Worm (Caenorhabditis elegans) whole organism, young adult: ENCODE results near the gene T13H5.1.

Experiments
- B0019.2 ChIP-seq: fragments of 200-800 bp; sonication (Bioruptor generic); conservative IDR thresholded peaks from 2 replicates; pipeline ENCODE4 v1.3.6; 2022; ENCODE audit warnings: missing genetic modification reagents, missing genetic modification characterization, missing compliant biosample characterization
- B0035.1 ChIP-seq: sonication (generic microtip); optimal IDR thresholded peaks from 2 replicates; lab custom pipeline; 2016; ENCODE audit warnings: missing genetic modification characterization, mild to moderate bottlenecking, missing compliant biosample characterization, missing genotype, missing genetic modification reagents
- C06A6.2 ChIP-seq: fragments of 200-800 bp; sonication (Bioruptor generic); conservative IDR thresholded peaks from 2 replicates; pipeline ENCODE4 v1.3.6; 2022; ENCODE audit warnings: missing genetic modification characterization, missing compliant biosample characterization
- C17E4.6 ChIP-seq: fragments of 200-800 bp; sonication (Bioruptor generic); IDR thresholded peaks from 2 replicates; pipeline ENCODE4 v1.3.6; 2022; ENCODE audit warnings: missing genetic modification reagents, missing genetic modification characterization, missing compliant biosample characterization
- D2030.7 ChIP-seq: fragments of 200-800 bp; sonication (Bioruptor generic); IDR thresholded peaks from 2 replicates; pipeline ENCODE4 v1.3.6; 2022; ENCODE audit warnings: missing genetic modification reagents, missing genetic modification characterization, missing compliant biosample characterization
- F23B12.7 ChIP-seq: sonication (generic microtip); optimal IDR thresholded peaks from 2 replicates; lab custom pipeline; 2017; ENCODE audit warnings: missing genetic modification characterization, mild to moderate bottlenecking, missing compliant biosample characterization, antibody characterized with exemption, moderate library complexity; ENCODE audit not compliant: insufficient read depth
- F39B2.1 ChIP-seq: fragments of 200-800 bp; sonication (Bioruptor generic); IDR thresholded peaks from 2 replicates; pipeline ENCODE4 v1.3.6; 2022; ENCODE audit warnings: missing genetic modification reagents, missing genetic modification characterization, missing compliant biosample characterization
- F52B5.7 ChIP-seq: sonication (generic microtip); optimal IDR thresholded peaks from 2 replicates; lab custom pipeline; 2016; ENCODE audit warnings: mild to moderate bottlenecking, missing genetic modification characterization, missing compliant biosample characterization
- Y79H2A.3 ChIP-seq: fragments of 200-800 bp; sonication (Bioruptor generic); conservative IDR thresholded peaks from 2 replicates; pipeline ENCODE4 v1.3.6; 2022; ENCODE audit warnings: missing genetic modification reagents, missing genetic modification characterization, missing compliant biosample characterization
- Y95B8A.8 ChIP-seq: fragments of 200-800 bp; sonication (Bioruptor generic); IDR thresholded peaks from 2 replicates; pipeline ENCODE4 v1.3.6; 2022; ENCODE audit warnings: missing genetic modification reagents, missing genetic modification characterization, missing compliant biosample characterization
- ama-1 ChIP-seq, 3 experiments: fragments of 150-350 bp in 1 of 3; sonication (generic microtip) in 2 of 3; optimal IDR thresholded peaks; 2 replicates each; lab custom pipeline; 2014 to 2018; ENCODE audit warnings: missing biosample characterization in 2 of 3, missing genetic modification characterization in 2 of 3, missing genetic modification reagents in 2 of 3
- atf-7 ChIP-seq: sonication (generic microtip); optimal IDR thresholded peaks from 2 replicates; lab custom pipeline; 2017; ENCODE audit warnings: mild to moderate bottlenecking, missing genetic modification characterization, missing compliant biosample characterization
- athp-1 ChIP-seq: sonication (generic microtip); optimal IDR thresholded peaks from 2 replicates; lab custom pipeline; 2017; ENCODE audit warnings: mild to moderate bottlenecking, missing genetic modification characterization, missing compliant biosample characterization
- attf-5 ChIP-seq: fragments of 200-800 bp; sonication (Bioruptor generic); optimal IDR thresholded peaks from 2 replicates; lab custom pipeline; 2018; ENCODE audit warnings: mild to moderate bottlenecking, missing genetic modification characterization, missing compliant biosample characterization
- attf-6 ChIP-seq: fragments of 200-800 bp; sonication (Bioruptor generic); IDR thresholded peaks from 2 replicates; pipeline ENCODE4 v1.3.6; 2022; ENCODE audit warnings: missing genetic modification reagents, missing genetic modification characterization, missing compliant biosample characterization
- bed-1 ChIP-seq: fragments of 200-800 bp; sonication (Bioruptor generic); IDR thresholded peaks from 2 replicates; pipeline ENCODE4 v1.3.6; 2022; ENCODE audit warnings: missing genetic modification reagents, missing genetic modification characterization, missing compliant biosample characterization
- bed-2 ChIP-seq: fragments of 200-800 bp; sonication (Bioruptor generic); IDR thresholded peaks from 2 replicates; pipeline ENCODE4 v1.3.6; 2022; ENCODE audit warnings: missing genetic modification reagents, missing genetic modification characterization, missing compliant biosample characterization
- cebp-1 ChIP-seq, 2 experiments: fragments of 200-800 bp in 1 of 2; sonication (Bioruptor generic) in 1 of 2; sonication (generic microtip) in 1 of 2; IDR thresholded peaks in 1 of 2; optimal IDR thresholded peaks in 1 of 2; 2 replicates each; pipeline versions ENCODE4 v1.3.6 to Lab custom; 2017 to 2022; ENCODE audit warnings: missing compliant biosample characterization in 2 of 2, missing genetic modification characterization in 2 of 2, mild to moderate bottlenecking in 1 of 2, missing genetic modification reagents in 1 of 2, moderate library complexity in 1 of 2
- cebp-2 ChIP-seq: fragments of 200-800 bp; sonication (Bioruptor generic); IDR thresholded peaks from 2 replicates; pipeline ENCODE4 v1.3.6; 2022; ENCODE audit warnings: missing genetic modification characterization, missing compliant biosample characterization
- ceh-27 ChIP-seq: fragments of 200-800 bp; sonication (Bioruptor generic); optimal IDR thresholded peaks from 2 replicates; lab custom pipeline; 2018; ENCODE audit warnings: mild to moderate bottlenecking, missing genetic modification characterization, moderate library complexity, missing compliant biosample characterization
- ceh-40 ChIP-seq: fragments of 200-800 bp; sonication (Bioruptor generic); IDR thresholded peaks from 2 replicates; pipeline ENCODE4 v1.3.6; 2022; ENCODE audit warnings: missing genetic modification characterization, missing compliant biosample characterization
- ceh-58 ChIP-seq: fragments of 200-800 bp; sonication (Bioruptor generic); IDR thresholded peaks from 2 replicates; pipeline ENCODE4 v1.3.6; 2022; ENCODE audit warnings: missing genetic modification characterization, missing compliant biosample characterization
- ceh-91 ChIP-seq: fragments of 200-800 bp; sonication (Bioruptor generic); IDR thresholded peaks from 2 replicates; pipeline ENCODE4 v1.3.6; 2022; ENCODE audit warnings: missing genetic modification reagents, missing genetic modification characterization, missing compliant biosample characterization
- chd-7 ChIP-seq: sonication (generic microtip); optimal IDR thresholded peaks from 2 replicates; lab custom pipeline; 2016; ENCODE audit warnings: mild to moderate bottlenecking, missing genetic modification characterization, moderate library complexity, missing compliant biosample characterization
- die-1 ChIP-seq: sonication (generic microtip); optimal IDR thresholded peaks from 2 replicates; lab custom pipeline; 2016; ENCODE audit warnings: missing genotype, mild to moderate bottlenecking, missing genetic modification characterization, missing compliant biosample characterization
- efl-1 ChIP-seq: fragments of 150-350 bp; optimal IDR thresholded peaks from 2 replicates; lab custom pipeline; 2014; ENCODE audit warnings: missing biosample characterization, missing genetic modification reagents, missing genetic modification characterization
- egl-18 ChIP-seq: fragments of 200-800 bp; sonication (Bioruptor generic); IDR thresholded peaks from 2 replicates; pipeline ENCODE4 v1.3.6; 2022; ENCODE audit warnings: missing genetic modification reagents, missing genetic modification characterization, missing compliant biosample characterization
- egl-44 ChIP-seq: fragments of 200-800 bp; sonication (Bioruptor generic); IDR thresholded peaks from 2 replicates; pipeline ENCODE4 v1.3.6; 2022; ENCODE audit warnings: missing genetic modification reagents, missing genetic modification characterization, missing compliant biosample characterization
- egrh-3 ChIP-seq: fragments of 200-800 bp; sonication (Bioruptor generic); IDR thresholded peaks from 2 replicates; pipeline ENCODE4 v1.3.6; 2022; ENCODE audit warnings: missing genetic modification reagents, missing genetic modification characterization, missing compliant biosample characterization
- hlh-26 ChIP-seq: fragments of 200-800 bp; sonication (Bioruptor generic); conservative IDR thresholded peaks from 2 replicates; pipeline ENCODE4 v1.3.6; 2022; ENCODE audit warnings: missing genetic modification reagents, missing genetic modification characterization, missing compliant biosample characterization
- hmg-20 ChIP-seq: fragments of 200-800 bp; sonication (Bioruptor generic); IDR thresholded peaks from 2 replicates; pipeline ENCODE4 v1.3.6; 2022; ENCODE audit warnings: missing genetic modification reagents, missing genetic modification characterization, missing compliant biosample characterization
- hrde-1 ChIP-seq: sonication (generic microtip); optimal IDR thresholded peaks from 2 replicates; lab custom pipeline; 2016; ENCODE audit warnings: missing genetic modification characterization, mild to moderate bottlenecking, missing compliant biosample characterization, moderate library complexity, missing genotype, missing genetic modification reagents, borderline replicate concordance
- madf-10 ChIP-seq: sonication (generic microtip); optimal IDR thresholded peaks from 2 replicates; lab custom pipeline; 2016; ENCODE audit warnings: mild to moderate bottlenecking, missing genetic modification characterization, missing compliant biosample characterization
- mcd-1 ChIP-seq: fragments of 200-800 bp; sonication (Bioruptor generic); IDR thresholded peaks from 2 replicates; pipeline ENCODE4 v1.3.6; 2022; ENCODE audit warnings: missing genetic modification reagents, missing genetic modification characterization, missing compliant biosample characterization
- mel-28 ChIP-seq: sonication (generic microtip); optimal IDR thresholded peaks from 2 replicates; lab custom pipeline; 2016; ENCODE audit warnings: borderline replicate concordance, mild to moderate bottlenecking, missing genetic modification characterization, missing compliant biosample characterization
- mes-4 ChIP-seq: sonication (generic microtip); optimal IDR thresholded peaks from 2 replicates; lab custom pipeline; 2016; ENCODE audit warnings: missing genotype, missing genetic modification characterization, missing compliant biosample characterization
- mxl-1 ChIP-seq: sonication (generic microtip); optimal IDR thresholded peaks from 2 replicates; lab custom pipeline; 2016; ENCODE audit warnings: missing genetic modification characterization, missing compliant biosample characterization
- nfya-1 ChIP-seq: sonication (generic microtip); optimal IDR thresholded peaks from 2 replicates; lab custom pipeline; 2017; ENCODE audit warnings: antibody characterized with exemption, missing compliant biosample characterization, missing genetic modification characterization, borderline replicate concordance; ENCODE audit not compliant: insufficient read depth
- nfya-2 ChIP-seq: fragments of 200-800 bp; sonication (Bioruptor generic); IDR thresholded peaks from 2 replicates; pipeline ENCODE4 v1.3.6; 2022; ENCODE audit warnings: missing genetic modification reagents, missing genetic modification characterization, missing compliant biosample characterization
- nfyb-1 ChIP-seq: fragments of 200-800 bp; sonication (Bioruptor generic); IDR thresholded peaks from 2 replicates; pipeline ENCODE4 v1.3.6; 2022; ENCODE audit warnings: missing genetic modification reagents, missing genetic modification characterization, missing compliant biosample characterization
- nhr-120 ChIP-seq: fragments of 200-800 bp; sonication (Bioruptor generic); IDR thresholded peaks from 2 replicates; pipeline ENCODE4 v1.3.6; 2022; ENCODE audit warnings: missing genetic modification characterization, missing compliant biosample characterization
- nhr-90 ChIP-seq: sonication (generic microtip); optimal IDR thresholded peaks from 2 replicates; lab custom pipeline; 2016; ENCODE audit warnings: missing genotype, mild to moderate bottlenecking, missing genetic modification characterization, missing compliant biosample characterization
- rcor-1 ChIP-seq: fragments of 200-800 bp; sonication (Bioruptor generic); IDR thresholded peaks from 2 replicates; pipeline ENCODE4 v1.3.6; 2022; ENCODE audit warnings: missing genetic modification reagents, missing genetic modification characterization, missing compliant biosample characterization
- snpc-1.1 ChIP-seq: sonication (generic microtip); optimal IDR thresholded peaks from 2 replicates; lab custom pipeline; 2017; ENCODE audit warnings: missing genetic modification characterization, mild to moderate bottlenecking, missing compliant biosample characterization, antibody characterized with exemption, moderate library complexity, missing genotype, missing genetic modification reagents; ENCODE audit not compliant: insufficient read depth
- unc-62 ChIP-seq: fragments of 150-350 bp; optimal IDR thresholded peaks from 2 replicates; lab custom pipeline; 2014; ENCODE audit warnings: missing biosample characterization, missing genetic modification reagents, missing genetic modification characterization
- xnd-1 ChIP-seq: sonication (generic microtip); optimal IDR thresholded peaks from 2 replicates; lab custom pipeline; 2016; ENCODE audit warnings: missing genotype, missing genetic modification reagents, missing genetic modification characterization, missing compliant biosample characterization
- ztf-18 ChIP-seq: sonication (generic microtip); optimal IDR thresholded peaks from 2 replicates; lab custom pipeline; 2016; ENCODE audit warnings: missing genotype, mild to moderate bottlenecking, missing genetic modification characterization, missing compliant biosample characterization
- ztf-26 ChIP-seq: sonication (generic microtip); optimal IDR thresholded peaks from 2 replicates; lab custom pipeline; 2017; ENCODE audit warnings: missing genetic modification characterization, missing compliant biosample characterization

The T13H5.1 gene

ce11 chrII:8516783-8517182, 7.9 kb upstream of the T13H5.1 start, which contains the start of gene rnh-2 (continued):
- no peak for TF ChIP-seq nfya-2 (GFP tag; lab: Robert Waterston, UW)
- TF ChIP-seq attf-5 = peak; percentile 87
- 0 out of 2 replicates have a peak, but pooled peaks have one; percentile 33 for TF ChIP-seq rcor-1
- TF ChIP-seq mes-4 (tag; lab: Kevin White, UChicago) = no peak
- TF ChIP-seq D2030.7 = peak; percentile 62
- TF ChIP-seq athp-1 = peak; percentile 71
- TF ChIP-seq ceh-27 (GFP tag; lab: Kevin White, UChicago) = peak; percentile 63
- no peak for TF ChIP-seq bed-2 (GFP tag; lab: Robert Waterston, UW)
- TF ChIP-seq mxl-1 (tag; lab: Kevin White, UChicago) = no peak
- TF ChIP-seq chd-7 = no peak
- TF ChIP-seq ztf-18 = peak; percentile 57
- no peak for TF ChIP-seq C17E4.6
- no peak for TF ChIP-seq C06A6.2 (GFP tag; lab: Robert Waterston, UW)
- no peak for TF ChIP-seq nfyb-1 (GFP tag; lab: Robert Waterston, UW)
- TF ChIP-seq madf-10 = peak; percentile 49
- TF ChIP-seq nhr-90 = no peak
- 0 out of 2 replicates have a peak, but pooled peaks have one; percentile 14 for TF ChIP-seq Y95B8A.8 (GFP tag; lab: Robert Waterston, UW)
- no peak for TF ChIP-seq Y79H2A.3
- no peak for TF ChIP-seq snpc-1.1 (tag; lab: Kevin White, UChicago)
- TF ChIP-seq atf-7 (tag; lab: Kevin White, UChicago) = no peak
- TF ChIP-seq cebp-2 (GFP tag; lab: Robert Waterston, UW) = no peak
- TF ChIP-seq B0035.1 = no peak
- TF ChIP-seq ztf-26 (tag; lab: Kevin White, UChicago) = no peak
- TF ChIP-seq cebp-1 (GFP tag; IDR thresholded peaks at IDR 0.05; lab: Robert Waterston, UW) = no peak
- TF ChIP-seq cebp-1 (tag; optimal IDR thresholded peaks at IDR 0.05; lab: Kevin White, UChicago) = peak; percentile 50
- no peak for TF ChIP-seq F39B2.1 (GFP tag; lab: Robert Waterston, UW)
- TF ChIP-seq efl-1 (GFP tag; lab: Kevin White, UChicago) = peak; percentile 37
- peak; percentile 64; the same call in 1 of the 2 replicates for TF ChIP-seq ceh-40 (GFP tag; lab: Robert Waterston, UW)
- no peak for TF ChIP-seq hlh-26 (GFP tag; lab: Robert Waterston, UW)
- TF ChIP-seq unc-62 = no peak
- no peak for TF ChIP-seq egl-18 (GFP tag; lab: Robert Waterston, UW)
- TF ChIP-seq ceh-58 (GFP tag; lab: Robert Waterston, UW) = no peak
- no peak for TF ChIP-seq F52B5.7 (tag; lab: Kevin White, UChicago)
- TF ChIP-seq F23B12.7 (tag; lab: Kevin White, UChicago) = peak; percentile 74
- TF ChIP-seq hrde-1 = no peak
- no peak for TF ChIP-seq attf-6
- peak; percentile 94 for TF ChIP-seq mcd-1 (GFP tag; lab: Robert Waterston, UW)
- TF ChIP-seq nhr-120 (GFP tag; lab: Robert Waterston, UW) = no peak
- no peak for TF ChIP-seq hmg-20 (GFP tag; lab: Robert Waterston, UW)
- peak; percentile 70; the same call in 1 of the 2 replicates for TF ChIP-seq B0019.2 (GFP tag; lab: Robert Waterston, UW)
- TF ChIP-seq mel-28 (tag; lab: Kevin White, UChicago) = no peak
- TF ChIP-seq die-1 (tag; lab: Kevin White, UChicago) = no peak
- peak; percentile 37 for TF ChIP-seq xnd-1
- no peak for TF ChIP-seq egl-44 (GFP tag; lab: Robert Waterston, UW)
- no peak for TF ChIP-seq egrh-3 (GFP tag; lab: Robert Waterston, UW)
- TF ChIP-seq ama-1 (optimal IDR thresholded peaks at IDR 0.05; lab: Kevin White, UChicago) = no peak
- TF ChIP-seq ama-1 (GFP tag; optimal IDR thresholded peaks at IDR 0.05; lab: Kevin White, UChicago) = no peak
- no peak for TF ChIP-seq bed-1 (GFP tag; lab: Robert Waterston, UW)
- TF ChIP-seq nfya-1 (tag; lab: Kevin White, UChicago) = no peak
- peak; percentile 68 for TF ChIP-seq ceh-91 (GFP tag; lab: Robert Waterston, UW)
